Fruit fly (Drosophila melanogaster) whole organism, embryonic: ENCODE data around the gene sdk.

Source experiments
- BtbVII ChIP-seq: fragments of 200-800 bp; sonication (Bioruptor generic); optimal IDR thresholded peaks from 3 replicates; lab custom pipeline; 2017; ENCODE audit warnings: missing biosample characterization, mild to moderate bottlenecking, missing genetic modification characterization
- C15 ChIP-seq: fragments of 200-800 bp; sonication (Bioruptor generic); IDR thresholded peaks from 3 replicates; pipeline ENCODE4 v1.3.6; 2022; ENCODE audit warnings: missing biosample characterization, missing genetic modification characterization
- CG10147 ChIP-seq: fragments of 200-800 bp; sonication (Bioruptor generic); optimal IDR thresholded peaks from 2 replicates; lab custom pipeline; 2019; ENCODE audit warnings: missing biosample characterization, mild to moderate bottlenecking, missing genetic modification characterization, moderate library complexity
- CG1024 ChIP-seq: fragments of 200-800 bp; sonication (Bioruptor generic); IDR thresholded peaks from 2 replicates; pipeline ENCODE4 v1.3.6; 2022; ENCODE audit warnings: missing biosample characterization, missing genetic modification characterization
- CG11504 ChIP-seq: fragments of 200-800 bp; sonication (Bioruptor generic); optimal IDR thresholded peaks from 3 replicates; lab custom pipeline; 2019; ENCODE audit warnings: missing biosample characterization, mild to moderate bottlenecking, missing genetic modification characterization, moderate library complexity
- CG11723 ChIP-seq: fragments of 200-800 bp; sonication (Bioruptor generic); optimal IDR thresholded peaks from 2 replicates; lab custom pipeline; 2017; ENCODE audit warnings: missing biosample characterization, mild to moderate bottlenecking, missing genetic modification characterization
- CG12744 ChIP-seq: fragments of 200-800 bp; sonication (Bioruptor generic); optimal IDR thresholded peaks from 2 replicates; lab custom pipeline; 2016; ENCODE audit warnings: missing biosample characterization, missing genetic modification characterization
- CG14667 ChIP-seq: fragments of 200-800 bp; sonication (Bioruptor generic); IDR thresholded peaks from 2 replicates; pipeline ENCODE4 v1.3.6; 2022; ENCODE audit warnings: missing biosample characterization, missing genetic modification characterization
- CG15073 ChIP-seq: fragments of 200-800 bp; sonication (Bioruptor generic); optimal IDR thresholded peaks from 2 replicates; lab custom pipeline; 2016; ENCODE audit warnings: missing biosample characterization, missing genetic modification characterization
- CG15601 ChIP-seq: fragments of 200-800 bp; sonication (Bioruptor generic); optimal IDR thresholded peaks from 3 replicates; lab custom pipeline; 2019; ENCODE audit warnings: missing biosample characterization, mild to moderate bottlenecking, missing genetic modification characterization, moderate library complexity
- CG17385 ChIP-seq: fragments of 200-800 bp; sonication (Bioruptor generic); optimal IDR thresholded peaks from 3 replicates; lab custom pipeline; 2018; ENCODE audit warnings: missing biosample characterization, mild to moderate bottlenecking, missing genetic modification characterization
- CG17612 ChIP-seq: fragments of 200-800 bp; sonication (Bioruptor generic); IDR thresholded peaks from 2 replicates; pipeline ENCODE4 v1.3.6; 2022; ENCODE audit warnings: missing biosample characterization, missing genetic modification characterization
- CG2120 ChIP-seq: fragments of 200-800 bp; sonication (Bioruptor generic); optimal IDR thresholded peaks from 3 replicates; lab custom pipeline; 2016; ENCODE audit warnings: missing biosample characterization, missing genetic modification characterization
- CG2712 ChIP-seq: fragments of 200-800 bp; optimal IDR thresholded peaks from 3 replicates; lab custom pipeline; 2019; ENCODE audit warnings: missing biosample characterization, mild to moderate bottlenecking, missing genetic modification characterization, moderate library complexity
- CG30403 ChIP-seq: fragments of 200-800 bp; sonication (Bioruptor generic); optimal IDR thresholded peaks from 3 replicates; lab custom pipeline; 2016; ENCODE audit warnings: missing biosample characterization, missing genetic modification characterization
- CG6175 ChIP-seq: fragments of 200-800 bp; sonication (Bioruptor generic); IDR thresholded peaks from 3 replicates; pipeline ENCODE4 v1.3.6; 2022; ENCODE audit warnings: missing biosample characterization, missing genetic modification characterization
- CG6254 ChIP-seq: fragments of 200-800 bp; sonication (Bioruptor generic); optimal IDR thresholded peaks from 3 replicates; lab custom pipeline; 2017; ENCODE audit warnings: mild to moderate bottlenecking, missing biosample characterization, missing genetic modification reagents, missing genetic modification characterization
- CG6813 ChIP-seq: fragments of 200-800 bp; sonication (Bioruptor generic); optimal IDR thresholded peaks from 2 replicates; lab custom pipeline; 2017; ENCODE audit warnings: missing biosample characterization, missing genetic modification characterization, mild to moderate bottlenecking, moderate library complexity, missing genetic modification reagents
- CG7372 ChIP-seq: fragments of 200-800 bp; sonication (Bioruptor generic); IDR thresholded peaks from 2 replicates; pipeline ENCODE4 v1.3.6; 2022; ENCODE audit warnings: missing biosample characterization, missing genetic modification characterization
- CG8089 ChIP-seq: fragments of 200-800 bp; sonication (Bioruptor generic); optimal IDR thresholded peaks from 3 replicates; lab custom pipeline; 2016; ENCODE audit warnings: missing biosample characterization, missing genetic modification characterization
- Deaf1 ChIP-seq: fragments of 200-800 bp; optimal IDR thresholded peaks from 3 replicates; lab custom pipeline; 2019; ENCODE audit warnings: missing biosample characterization, mild to moderate bottlenecking, missing genetic modification characterization, moderate library complexity
- Drgx ChIP-seq: fragments of 200-800 bp; sonication (Bioruptor generic); IDR thresholded peaks from 2 replicates; pipeline ENCODE4 v1.3.6; 2022; ENCODE audit warnings: missing biosample characterization, missing genetic modification characterization
- Ets97D ChIP-seq: fragments of 200-800 bp; sonication (Bioruptor generic); optimal IDR thresholded peaks from 3 replicates; lab custom pipeline; 2016; ENCODE audit warnings: missing biosample characterization, missing genetic modification characterization
- HLH54F ChIP-seq: fragments of 200-800 bp; sonication (Bioruptor generic); optimal IDR thresholded peaks from 3 replicates; lab custom pipeline; 2016; ENCODE audit warnings: missing biosample characterization, missing genetic modification characterization
- NC2β ChIP-seq: fragments of 200-800 bp; sonication (Bioruptor generic); optimal IDR thresholded peaks from 2 replicates; lab custom pipeline; 2016; ENCODE audit warnings: missing biosample characterization, missing genetic modification characterization
- Oli ChIP-seq: fragments of 200-800 bp; sonication (Bioruptor generic); optimal IDR thresholded peaks from 2 replicates; lab custom pipeline; 2018; ENCODE audit warnings: missing biosample characterization, mild to moderate bottlenecking, missing genetic modification characterization, moderate library complexity
- Scr ChIP-seq: fragments of 200-800 bp; sonication (Bioruptor generic); IDR thresholded peaks from 2 replicates; pipeline ENCODE4 v1.3.6; 2022; ENCODE audit warnings: missing biosample characterization, missing genetic modification characterization; ENCODE audit not compliant: partially characterized antibody
- Spps ChIP-seq: fragments of 200-800 bp; sonication (Bioruptor generic); optimal IDR thresholded peaks from 2 replicates; lab custom pipeline; 2018; ENCODE audit warnings: missing biosample characterization, mild to moderate bottlenecking, missing genetic modification characterization
- Usf ChIP-seq: fragments of 200-800 bp; sonication (Bioruptor generic); optimal IDR thresholded peaks from 2 replicates; lab custom pipeline; 2017; ENCODE audit warnings: missing genotype, missing biosample characterization, missing genetic modification characterization
- emc ChIP-seq: fragments of 200-800 bp; sonication (Bioruptor generic); optimal IDR thresholded peaks from 2 replicates; lab custom pipeline; 2016; ENCODE audit warnings: missing biosample characterization, missing genetic modification characterization
- fd64A ChIP-seq: fragments of 200-800 bp; sonication (Bioruptor generic); optimal IDR thresholded peaks from 3 replicates; lab custom pipeline; 2018; ENCODE audit warnings: missing biosample characterization, mild to moderate bottlenecking, missing genetic modification characterization
- ftz-f1 ChIP-seq: fragments of 200-800 bp; sonication (Bioruptor generic); optimal IDR thresholded peaks from 2 replicates; lab custom pipeline; 2016; ENCODE audit warnings: missing biosample characterization, missing genetic modification characterization
- grn ChIP-seq: fragments of 200-800 bp; sonication (Bioruptor generic); optimal IDR thresholded peaks from 3 replicates; lab custom pipeline; 2017; ENCODE audit warnings: missing biosample characterization, missing genetic modification characterization
- gro ChIP-seq: fragments of 200-800 bp; sonication (Bioruptor generic); optimal IDR thresholded peaks from 2 replicates; lab custom pipeline; 2016; ENCODE audit warnings: missing biosample characterization, missing genetic modification characterization
- h ChIP-seq: fragments of >200 bp; optimal IDR thresholded peaks from 2 replicates; lab custom pipeline; 2017
- lab ChIP-seq: fragments of 200-800 bp; sonication (Bioruptor generic); optimal IDR thresholded peaks from 3 replicates; lab custom pipeline; 2017; ENCODE audit warnings: missing biosample characterization, missing genetic modification characterization, mild to moderate bottlenecking, moderate library complexity, missing genetic modification reagents
- lilli ChIP-seq: fragments of 200-800 bp; sonication (Bioruptor generic); optimal IDR thresholded peaks from 3 replicates; lab custom pipeline; 2016; ENCODE audit warnings: missing biosample characterization, missing genetic modification characterization
- maf-S ChIP-seq: fragments of 200-800 bp; sonication (Bioruptor generic); optimal IDR thresholded peaks from 2 replicates; lab custom pipeline; 2016; ENCODE audit warnings: missing biosample characterization, missing genetic modification characterization
- mam ChIP-seq: fragments of 200-800 bp; sonication (Bioruptor generic); optimal IDR thresholded peaks from 3 replicates; lab custom pipeline; 2016; ENCODE audit warnings: missing biosample characterization, missing genetic modification characterization
- pros ChIP-seq: fragments of 200-800 bp; sonication (Bioruptor generic); optimal IDR thresholded peaks from 3 replicates; lab custom pipeline; 2019; ENCODE audit warnings: missing biosample characterization, mild to moderate bottlenecking, missing genetic modification characterization, moderate library complexity
- schlank ChIP-seq: fragments of 200-800 bp; sonication (Bioruptor generic); optimal IDR thresholded peaks from 2 replicates; lab custom pipeline; 2018; ENCODE audit warnings: missing biosample characterization, mild to moderate bottlenecking, missing genetic modification characterization
- shn ChIP-seq: fragments of 200-800 bp; sonication (Bioruptor generic); optimal IDR thresholded peaks from 3 replicates; lab custom pipeline; 2016; ENCODE audit warnings: missing biosample characterization, missing genetic modification characterization
- sima ChIP-seq: fragments of 200-800 bp; sonication (Bioruptor generic); optimal IDR thresholded peaks from 2 replicates; lab custom pipeline; 2016; ENCODE audit warnings: missing biosample characterization, missing genetic modification characterization
- sqz ChIP-seq: fragments of 200-800 bp; sonication (Bioruptor generic); optimal IDR thresholded peaks from 3 replicates; lab custom pipeline; 2018; ENCODE audit warnings: missing biosample characterization, mild to moderate bottlenecking, missing genetic modification characterization
- stwl ChIP-seq: fragments of 200-800 bp; sonication (Bioruptor generic); optimal IDR thresholded peaks from 3 replicates; lab custom pipeline; 2018; ENCODE audit warnings: missing biosample characterization, mild to moderate bottlenecking, missing genetic modification characterization, moderate library complexity
- sug ChIP-seq: fragments of 200-800 bp; optimal IDR thresholded peaks from 2 replicates; lab custom pipeline; 2019; ENCODE audit warnings: missing biosample characterization, mild to moderate bottlenecking, missing genetic modification characterization, moderate library complexity
- trh ChIP-seq: fragments of 200-800 bp; sonication (Bioruptor generic); optimal IDR thresholded peaks from 2 replicates; lab custom pipeline; 2016; ENCODE audit warnings: missing biosample characterization, missing genetic modification characterization
- vfl ChIP-seq: fragments of 200-800 bp; sonication (Bioruptor generic); optimal IDR thresholded peaks from 2 replicates; lab custom pipeline; 2016; ENCODE audit warnings: missing biosample characterization, missing genetic modification characterization
- wdn ChIP-seq: fragments of 200-800 bp; sonication (Bioruptor generic); IDR thresholded peaks from 2 replicates; pipeline ENCODE4 v1.3.6; 2022; ENCODE audit warnings: missing biosample characterization, missing genetic modification characterization
- wek ChIP-seq: fragments of 200-800 bp; sonication (Bioruptor generic); optimal IDR thresholded peaks from 3 replicates; lab custom pipeline; 2018; ENCODE audit warnings: missing biosample characterization, mild to moderate bottlenecking, missing genetic modification characterization, moderate library complexity
- zen ChIP-seq: fragments of 200-800 bp; sonication (Bioruptor generic); optimal IDR thresholded peaks from 3 replicates; lab custom pipeline; 2018; ENCODE audit warnings: missing biosample characterization, mild to moderate bottlenecking, missing genetic modification characterization, moderate library complexity

sdk gene

dm6 chrX:775184-775583 is 88.5 kb downstream of the sdk start (continued):
- TF ChIP-seq sqz (GFP tag; lab: Kevin White, UChicago) (no peak), BtbVII (GFP tag; lab: Kevin White, UChicago) (no peak), grn (no peak), CG2712 (tag; lab: Kevin White, UChicago) (no peak), Drgx (GFP tag; lab: Robert Waterston, UW) (peak; percentile 55)

dm6 chrX:779344-779743 is 92.7 kb downstream of the sdk start:
- TF ChIP-seq Scr (GFP tag; lab: Robert Waterston, UW) (no peak), CG6813 (GFP tag; lab: Kevin White, UChicago) (peak; percentile 5), sug (tag; lab: Kevin White, UChicago) (no peak), CG30403 (peak; percentile 10), stwl (tag; lab: Kevin White, UChicago) (no peak), zen (tag; lab: Kevin White, UChicago) (no peak), CG14667 (no peak), CG17385 (peak; percentile 14), pros (GFP tag; lab: Kevin White, UChicago) (no peak), wdn (GFP tag; lab: Robert Waterston, UW) (no peak), CG1024 (no peak), emc (no peak), CG6254 (no peak), CG6175 (no peak), CG2120 (no peak), Spps (tag; lab: Kevin White, UChicago) (no peak), trh (GFP tag; lab: Kevin White, UChicago) (no peak), fd64A (GFP tag; lab: Kevin White, UChicago) (no peak), CG10147 (GFP tag; lab: Kevin White, UChicago) (no peak), Oli (tag; lab: Kevin White, UChicago) (peak; percentile 48), wek (GFP tag; lab: Kevin White, UChicago) (no peak), vfl (GFP tag; lab: Kevin White, UChicago) (no peak), CG11504 (tag; lab: Kevin White, UChicago) (no peak), ftz-f1 (GFP tag; lab: Kevin White, UChicago) (no peak), Deaf1 (tag; lab: Kevin White, UChicago) (no peak), NC2β (GFP tag; lab: Kevin White, UChicago) (no peak), C15 (no peak), shn (no peak), h (lab: Kevin White, UChicago) (no peak), sima (GFP tag; lab: Kevin White, UChicago) (no peak), CG8089 (GFP tag; lab: Kevin White, UChicago) (no peak), schlank (tag; lab: Kevin White, UChicago) (no peak), CG15073 (no peak), lilli (GFP tag; lab: Kevin White, UChicago) (peak; percentile 21), Usf (GFP tag; lab: Kevin White, UChicago) (no peak), CG7372 (no peak), CG17612 (GFP tag; lab: Robert Waterston, UW) (no peak), CG12744 (GFP tag; lab: Kevin White, UChicago) (no peak), HLH54F (GFP tag; lab: Kevin White, UChicago) (no peak), CG15601 (tag; lab: Kevin White, UChicago) (no peak), lab (GFP tag; lab: Kevin White, UChicago) (peak; percentile 27), maf-S (GFP tag; lab: Kevin White, UChicago) (no peak), Ets97D (GFP tag; lab: Kevin White, UChicago) (no peak), mam (peak; percentile 2), gro (GFP tag; lab: Kevin White, UChicago) (no peak), CG11723 (no peak)
